Fruit fly (Drosophila melanogaster): ENCODE data around the gene CG32983.
A peak's percentile ranks its signal among the peaks of the same experiment; 100 is the strongest.

Gene CG32983

dm6 chr2L:8891140-8891539 is 25.5 kb downstream of the CG32983 start, which contains the start of gene CG42713:
Gene CG42713, plus strand, starts transcription at chr2L:8891440.
- no peak for TF ChIP-seq pdm3 (GFP tag; optimal IDR thresholded peaks at IDR 0.05)
- TF ChIP-seq CG6854 (GFP tag; optimal IDR thresholded peaks at IDR 0.05): no peak
- TF ChIP-seq vri (GFP tag; optimal IDR thresholded peaks at IDR 0.05): no peak
- no peak for TF ChIP-seq CG10669 (GFP tag; optimal IDR thresholded peaks at IDR 0.05)
- TF ChIP-seq CG7368 (GFP tag; optimal IDR thresholded peaks at IDR 0.05): no peak
- TF ChIP-seq CG32006 (GFP tag; optimal IDR thresholded peaks at IDR 0.05): no peak
- TF ChIP-seq CG10631 (GFP tag; optimal IDR thresholded peaks at IDR 0.05): no peak
- no peak for TF ChIP-seq CG11762 (GFP tag; optimal IDR thresholded peaks at IDR 0.05; ENCODE audit: insufficient read depth)
- no peak for TF ChIP-seq CG6792 (GFP tag; optimal IDR thresholded peaks at IDR 0.05)

- peak; percentile 43; the same call in 1 of the 3 replicates for TF ChIP-seq CG6163 (GFP tag; IDR thresholded peaks at IDR 0.05)
- peak; percentile 15 for TF ChIP-seq cyc (GFP tag; optimal IDR thresholded peaks at IDR 0.05)
- no peak for TF ChIP-seq Hr4 (GFP tag; optimal IDR thresholded peaks at IDR 0.05)
- peak; percentile 12 for TF ChIP-seq Eip78C (GFP tag)
- 0 out of 3 replicates have a peak, but pooled peaks have one; percentile 20 for TF ChIP-seq eg (GFP tag; IDR thresholded peaks at IDR 0.05)
- no peak for TF ChIP-seq Lpt (GFP tag; optimal IDR thresholded peaks at IDR 0.05)
Observed at dm6 chr2L:8894224-8894623, 28.6 kb downstream of the CG32983 start.

- TF ChIP-seq net (GFP tag; optimal IDR thresholded peaks at IDR 0.05): peak; percentile 77
- no peak for TF ChIP-seq fd85E (GFP tag; optimal IDR thresholded peaks at IDR 0.05)
- peak; percentile 27 for TF ChIP-seq CG6854 (GFP tag; optimal IDR thresholded peaks at IDR 0.05)
- TF ChIP-seq CG34406 (GFP tag; optimal IDR thresholded peaks at IDR 0.05): peak; percentile 66
- peak; percentile 67 for TF ChIP-seq vri (GFP tag; optimal IDR thresholded peaks at IDR 0.05)
- TF ChIP-seq Gug (GFP tag; IDR thresholded peaks at IDR 0.05): peak; percentile 38; the same call in 1 of the 2 replicates
- peak; percentile 90 for TF ChIP-seq svp (GFP tag)
- TF ChIP-seq CG8632 (GFP tag; optimal IDR thresholded peaks at IDR 0.05): peak; percentile 57
- peak; percentile 74 for TF ChIP-seq CG10669 (GFP tag; optimal IDR thresholded peaks at IDR 0.05)
- TF ChIP-seq salr (GFP tag; optimal IDR thresholded peaks at IDR 0.05): peak in 1 of 2 experiments; percentile 47
- no peak for TF ChIP-seq Hr38 (GFP tag; optimal IDR thresholded peaks at IDR 0.05)
- TF ChIP-seq CG11762 (GFP tag; optimal IDR thresholded peaks at IDR 0.05; ENCODE audit: insufficient read depth): peak; percentile 67
- peak; percentile 82 for TF ChIP-seq Hr4 (GFP tag; optimal IDR thresholded peaks at IDR 0.05)
- TF ChIP-seq Met (GFP tag; optimal IDR thresholded peaks at IDR 0.05): peak; percentile 80
- TF ChIP-seq Eip75B (GFP tag; optimal IDR thresholded peaks at IDR 0.05): peak; percentile 62
- peak; percentile 75 for TF ChIP-seq lz (GFP tag; optimal IDR thresholded peaks at IDR 0.05)
- TF ChIP-seq CG11294 (GFP tag; IDR thresholded peaks at IDR 0.05): no peak
- TF ChIP-seq esn (GFP tag; optimal IDR thresholded peaks at IDR 0.05): peak; percentile 82
- TF ChIP-seq CG3919 (GFP tag; optimal IDR thresholded peaks at IDR 0.05): peak; percentile 70
- peak; percentile 70 for TF ChIP-seq dac (GFP tag; optimal IDR thresholded peaks at IDR 0.05)
- no peak for TF ChIP-seq CG8319 (GFP tag; optimal IDR thresholded peaks at IDR 0.05)
- TF ChIP-seq fd59A (GFP tag; optimal IDR thresholded peaks at IDR 0.05): peak; percentile 63
- TF ChIP-seq Blimp-1 (GFP tag; optimal IDR thresholded peaks at IDR 0.05): peak; percentile 15
- TF ChIP-seq CG16779 (tag; optimal IDR thresholded peaks at IDR 0.05): peak; percentile 61
- TF ChIP-seq ss (GFP tag; optimal IDR thresholded peaks at IDR 0.05): peak; percentile 30 to 79
- TF ChIP-seq CG11902 (GFP tag; optimal IDR thresholded peaks at IDR 0.05): peak; percentile 21
- peak; percentile 77 for TF ChIP-seq CG15336 (GFP tag; IDR thresholded peaks at IDR 0.05)
- TF ChIP-seq CG6808 (GFP tag; optimal IDR thresholded peaks at IDR 0.05): peak; percentile 80
- TF ChIP-seq Smox (GFP tag; optimal IDR thresholded peaks at IDR 0.05): peak; percentile 75
- TF ChIP-seq CG3032 (tag; optimal IDR thresholded peaks at IDR 0.05): peak; percentile 82
- TF ChIP-seq cyc (GFP tag; optimal IDR thresholded peaks at IDR 0.05): peak; percentile 51
- TF ChIP-seq eg (GFP tag; IDR thresholded peaks at IDR 0.05): peak; percentile 80
- no peak for TF ChIP-seq fkh (GFP tag; optimal IDR thresholded peaks at IDR 0.05)
- peak; percentile 64 for TF ChIP-seq pdm3 (GFP tag; optimal IDR thresholded peaks at IDR 0.05)
- peak; percentile 3 for TF ChIP-seq CG7368 (GFP tag; optimal IDR thresholded peaks at IDR 0.05)
- peak; percentile 71 for TF ChIP-seq spab (GFP tag; optimal IDR thresholded peaks at IDR 0.05)
- peak; percentile 77 for TF ChIP-seq CG8119 (GFP tag; IDR thresholded peaks at IDR 0.05)
- peak; percentile 79 for TF ChIP-seq acj6 (GFP tag; optimal IDR thresholded peaks at IDR 0.05)
- TF ChIP-seq CG9139 (GFP tag; optimal IDR thresholded peaks at IDR 0.05): peak; percentile 69
Observed at dm6 chr2L:8897954-8898713, 32.5 kb downstream of the CG32983 start.
